Fruit fly (Drosophila melanogaster) whole organism, embryonic: ENCODE measurements around the gene Cortactin.

Source experiments
- Bgb ChIP-seq: fragments of 200-800 bp; sonication (Bioruptor generic); IDR thresholded peaks from 2 replicates; pipeline ENCODE4 v1.3.6; 2022; ENCODE audit warnings: missing biosample characterization, missing genetic modification characterization; ENCODE audit not compliant: partially characterized antibody
- Bteb2 ChIP-seq: fragments of 200-800 bp; sonication (Bioruptor generic); optimal IDR thresholded peaks from 2 replicates; lab custom pipeline; 2016; ENCODE audit warnings: missing biosample characterization, missing genetic modification characterization
- CG10979 ChIP-seq: fragments of 200-800 bp; sonication (Bioruptor generic); optimal IDR thresholded peaks from 2 replicates; lab custom pipeline; 2018; ENCODE audit warnings: missing biosample characterization, mild to moderate bottlenecking, missing genetic modification characterization, moderate library complexity
- CG12769 ChIP-seq: fragments of 200-800 bp; sonication (Bioruptor generic); optimal IDR thresholded peaks from 2 replicates; lab custom pipeline; 2019; ENCODE audit warnings: missing biosample characterization, mild to moderate bottlenecking, missing genetic modification characterization, moderate library complexity
- CG13894 ChIP-seq: fragments of 200-800 bp; sonication (Bioruptor generic); optimal IDR thresholded peaks from 3 replicates; lab custom pipeline; 2018; ENCODE audit warnings: missing biosample characterization, mild to moderate bottlenecking, missing genetic modification characterization, moderate library complexity
- CG14050 ChIP-seq: fragments of 200-800 bp; sonication (Bioruptor generic); IDR thresholded peaks from 3 replicates; pipeline ENCODE4 v1.3.6; 2022; ENCODE audit warnings: missing biosample characterization, missing genetic modification characterization
- CG14441 ChIP-seq: fragments of 200-800 bp; sonication (Bioruptor generic); IDR thresholded peaks from 2 replicates; pipeline ENCODE4 v1.3.6; 2022; ENCODE audit warnings: missing biosample characterization, missing genetic modification characterization
- CG15514 ChIP-seq: fragments of 200-800 bp; sonication (Bioruptor generic); optimal IDR thresholded peaks from 3 replicates; lab custom pipeline; 2017; ENCODE audit warnings: missing biosample characterization, missing genetic modification characterization, mild to moderate bottlenecking, moderate library complexity, missing genetic modification reagents
- CG16813 ChIP-seq: fragments of 200-800 bp; sonication (Bioruptor generic); IDR thresholded peaks from 3 replicates; pipeline ENCODE4 v1.3.6; 2022; ENCODE audit warnings: missing biosample characterization, missing genetic modification characterization; ENCODE audit not compliant: partially characterized antibody
- CG2120 ChIP-seq: fragments of 200-800 bp; sonication (Bioruptor generic); optimal IDR thresholded peaks from 3 replicates; lab custom pipeline; 2016; ENCODE audit warnings: missing biosample characterization, missing genetic modification characterization
- CG2199 ChIP-seq: fragments of 200-800 bp; sonication (Bioruptor generic); IDR thresholded peaks from 3 replicates; pipeline ENCODE4 v1.3.6; 2022; ENCODE audit warnings: missing biosample characterization, missing genetic modification characterization
- CG3065 ChIP-seq: fragments of 200-800 bp; sonication (Bioruptor generic); optimal IDR thresholded peaks from 2 replicates; lab custom pipeline; 2016; ENCODE audit warnings: missing biosample characterization, missing genetic modification characterization
- CG3163 ChIP-seq: fragments of 200-800 bp; sonication (Bioruptor generic); optimal IDR thresholded peaks from 3 replicates; lab custom pipeline; 2016; ENCODE audit warnings: missing biosample characterization, missing genetic modification characterization
- CG34224 ChIP-seq: fragments of 200-800 bp; sonication (Bioruptor generic); IDR thresholded peaks from 3 replicates; pipeline ENCODE4 v1.3.6; 2022; ENCODE audit warnings: missing biosample characterization, missing genetic modification characterization; ENCODE audit not compliant: partially characterized antibody
- CG42726 ChIP-seq: fragments of 200-800 bp; sonication (Bioruptor generic); IDR thresholded peaks from 2 replicates; pipeline ENCODE4 v1.3.6; 2022; ENCODE audit warnings: missing biosample characterization, missing genetic modification characterization; ENCODE audit not compliant: partially characterized antibody
- CG8765 ChIP-seq: fragments of 200-800 bp; sonication (Bioruptor generic); IDR thresholded peaks from 2 replicates; pipeline ENCODE4 v1.3.6; 2022; ENCODE audit warnings: missing biosample characterization, missing genetic modification characterization
- D ChIP-seq, 2 experiments: fragments of 200-800 bp in 1 of 2; fragments of >200 bp in 1 of 2; sonication (Bioruptor generic) in 1 of 2; optimal IDR thresholded peaks; 2 replicates in 1 of 2; 3 replicates in 1 of 2; lab custom pipeline; 2017; ENCODE audit warnings: mild to moderate bottlenecking in 1 of 2, missing biosample characterization in 1 of 2, missing genetic modification characterization in 1 of 2, missing genetic modification reagents in 1 of 2
- Dref ChIP-seq: fragments of 200-800 bp; sonication (Bioruptor generic); IDR thresholded peaks from 2 replicates; pipeline ENCODE4 v1.3.6; 2022; ENCODE audit warnings: missing biosample characterization, missing genetic modification characterization
- Eip74EF ChIP-seq, 2 experiments: fragments of 200-800 bp in 1 of 2; fragments of >200 bp in 1 of 2; sonication (Bioruptor generic) in 1 of 2; optimal IDR thresholded peaks; 2 replicates each; lab custom pipeline; 2017 to 2019; ENCODE audit warnings: missing biosample characterization in 2 of 2, missing genetic modification characterization in 2 of 2, mild to moderate bottlenecking in 1 of 2, moderate library complexity in 1 of 2
- Ets97D ChIP-seq: fragments of 200-800 bp; sonication (Bioruptor generic); optimal IDR thresholded peaks from 3 replicates; lab custom pipeline; 2016; ENCODE audit warnings: missing biosample characterization, missing genetic modification characterization
- HLH3B ChIP-seq: fragments of 200-800 bp; sonication (Bioruptor generic); IDR thresholded peaks from 2 replicates; pipeline ENCODE4 v1.3.6; 2022; ENCODE audit warnings: missing biosample characterization, missing genetic modification characterization
- Hr51 ChIP-seq, 2 experiments: fragments of 200-800 bp; sonication (Bioruptor generic); optimal IDR thresholded peaks; 2 replicates in 1 of 2; 3 replicates in 1 of 2; lab custom pipeline; 2016 to 2018; ENCODE audit warnings: missing biosample characterization in 2 of 2, missing genetic modification characterization in 2 of 2, mild to moderate bottlenecking in 1 of 2, moderate library complexity in 1 of 2
- Lhr ChIP-seq: fragments of 200-800 bp; sonication (Bioruptor generic); optimal IDR thresholded peaks from 3 replicates; lab custom pipeline; 2017; ENCODE audit warnings: mild to moderate bottlenecking, missing biosample characterization, missing genetic modification reagents, missing genetic modification characterization
- Myb ChIP-seq: fragments of 200-800 bp; sonication (Bioruptor generic); optimal IDR thresholded peaks from 2 replicates; lab custom pipeline; 2016; ENCODE audit warnings: missing biosample characterization, missing genetic modification characterization
- NC2α ChIP-seq: fragments of 200-800 bp; sonication (Bioruptor generic); optimal IDR thresholded peaks from 2 replicates; lab custom pipeline; 2016; ENCODE audit warnings: missing biosample characterization, missing genetic modification characterization
- Nf-YA ChIP-seq: fragments of 200-800 bp; sonication (Bioruptor generic); IDR thresholded peaks from 2 replicates; pipeline ENCODE4 v1.3.6; 2022; ENCODE audit warnings: missing biosample characterization, missing genetic modification characterization
- Ptx1 ChIP-seq: fragments of 200-800 bp; sonication (Bioruptor generic); IDR thresholded peaks from 2 replicates; pipeline ENCODE4 v1.3.6; 2022; ENCODE audit warnings: missing biosample characterization, missing genetic modification characterization
- Sry-β ChIP-seq: fragments of 200-800 bp; sonication (Bioruptor generic); optimal IDR thresholded peaks from 2 replicates; lab custom pipeline; 2018; ENCODE audit warnings: missing biosample characterization, mild to moderate bottlenecking, missing genetic modification characterization, moderate library complexity
- Sry-δ ChIP-seq: fragments of 200-800 bp; sonication (Bioruptor generic); optimal IDR thresholded peaks from 2 replicates; lab custom pipeline; 2016; ENCODE audit warnings: missing biosample characterization, missing genetic modification characterization
- Usf ChIP-seq: fragments of 200-800 bp; sonication (Bioruptor generic); optimal IDR thresholded peaks from 2 replicates; lab custom pipeline; 2017; ENCODE audit warnings: missing genotype, missing biosample characterization, missing genetic modification characterization
- Vsx1 ChIP-seq: fragments of 200-800 bp; sonication (Bioruptor generic); optimal IDR thresholded peaks from 2 replicates; lab custom pipeline; 2017; ENCODE audit warnings: missing biosample characterization, mild to moderate bottlenecking, missing genetic modification characterization, missing genetic modification reagents
- ara ChIP-seq: fragments of 200-800 bp; sonication (Bioruptor generic); IDR thresholded peaks from 2 replicates; pipeline ENCODE4 v1.3.6; 2022; ENCODE audit warnings: missing biosample characterization, missing genetic modification characterization
- btn ChIP-seq: fragments of 200-800 bp; sonication (Bioruptor generic); optimal IDR thresholded peaks from 2 replicates; lab custom pipeline; 2016; ENCODE audit warnings: missing biosample characterization, missing genetic modification characterization
- cad ChIP-seq: fragments of >200 bp; optimal IDR thresholded peaks from 2 replicates; lab custom pipeline; 2017; ENCODE audit warnings: missing biosample characterization, missing genetic modification characterization
- caup ChIP-seq: fragments of 200-800 bp; sonication (Bioruptor generic); optimal IDR thresholded peaks from 3 replicates; lab custom pipeline; 2017; ENCODE audit warnings: missing biosample characterization, mild to moderate bottlenecking, missing genetic modification characterization, moderate library complexity; ENCODE audit not compliant: severe bottlenecking
- fd64A ChIP-seq: fragments of 200-800 bp; sonication (Bioruptor generic); optimal IDR thresholded peaks from 3 replicates; lab custom pipeline; 2018; ENCODE audit warnings: missing biosample characterization, mild to moderate bottlenecking, missing genetic modification characterization
- gem ChIP-seq: fragments of 200-800 bp; sonication (Bioruptor generic); optimal IDR thresholded peaks from 2 replicates; lab custom pipeline; 2019; ENCODE audit warnings: missing biosample characterization, mild to moderate bottlenecking, missing genetic modification characterization, moderate library complexity
- gt ChIP-seq: fragments of 200-800 bp; sonication (Bioruptor generic); IDR thresholded peaks from 2 replicates; pipeline ENCODE4 v1.3.6; 2022; ENCODE audit warnings: missing biosample characterization, missing genetic modification characterization
- h ChIP-seq: fragments of >200 bp; optimal IDR thresholded peaks from 2 replicates; lab custom pipeline; 2017
- mld ChIP-seq: fragments of 200-800 bp; sonication (Bioruptor generic); IDR thresholded peaks from 3 replicates; pipeline ENCODE4 v1.3.6; 2022; ENCODE audit warnings: missing biosample characterization, missing genetic modification characterization; ENCODE audit not compliant: partially characterized antibody
- pho ChIP-seq: fragments of 200-800 bp; sonication (Bioruptor generic); optimal IDR thresholded peaks from 2 replicates; lab custom pipeline; 2016; ENCODE audit warnings: missing biosample characterization, missing genetic modification characterization
- pzg ChIP-seq: fragments of 200-800 bp; sonication (Bioruptor generic); optimal IDR thresholded peaks from 3 replicates; lab custom pipeline; 2018; ENCODE audit warnings: missing biosample characterization, mild to moderate bottlenecking, missing genetic modification characterization, moderate library complexity
- rib ChIP-seq: fragments of 200-800 bp; sonication (Bioruptor generic); IDR thresholded peaks from 2 replicates; pipeline ENCODE4 v1.3.6; 2022; ENCODE audit warnings: missing biosample characterization, missing genetic modification characterization
- sim ChIP-seq: fragments of 200-800 bp; sonication (Bioruptor generic); IDR thresholded peaks from 2 replicates; pipeline ENCODE4 v1.3.6; 2022; ENCODE audit warnings: missing biosample characterization, missing genetic modification characterization
- sisA ChIP-seq: fragments of 200-800 bp; sonication (Bioruptor generic); IDR thresholded peaks from 2 replicates; pipeline ENCODE4 v1.3.6; 2022; ENCODE audit warnings: missing biosample characterization, missing genetic modification characterization
- stc ChIP-seq: fragments of 200-800 bp; sonication (Bioruptor generic); IDR thresholded peaks from 2 replicates; pipeline ENCODE4 v1.3.6; 2022; ENCODE audit warnings: missing biosample characterization, missing genetic modification characterization
- trem ChIP-seq: fragments of 200-800 bp; optimal IDR thresholded peaks from 3 replicates; lab custom pipeline; 2019; ENCODE audit warnings: missing biosample characterization, mild to moderate bottlenecking, missing genetic modification characterization, moderate library complexity
- zfh1 ChIP-seq: fragments of 200-800 bp; sonication (Bioruptor generic); IDR thresholded peaks from 3 replicates; pipeline ENCODE4 v1.3.6; 2022; ENCODE audit warnings: missing biosample characterization, missing genetic modification characterization

Cortactin gene

DNA sequence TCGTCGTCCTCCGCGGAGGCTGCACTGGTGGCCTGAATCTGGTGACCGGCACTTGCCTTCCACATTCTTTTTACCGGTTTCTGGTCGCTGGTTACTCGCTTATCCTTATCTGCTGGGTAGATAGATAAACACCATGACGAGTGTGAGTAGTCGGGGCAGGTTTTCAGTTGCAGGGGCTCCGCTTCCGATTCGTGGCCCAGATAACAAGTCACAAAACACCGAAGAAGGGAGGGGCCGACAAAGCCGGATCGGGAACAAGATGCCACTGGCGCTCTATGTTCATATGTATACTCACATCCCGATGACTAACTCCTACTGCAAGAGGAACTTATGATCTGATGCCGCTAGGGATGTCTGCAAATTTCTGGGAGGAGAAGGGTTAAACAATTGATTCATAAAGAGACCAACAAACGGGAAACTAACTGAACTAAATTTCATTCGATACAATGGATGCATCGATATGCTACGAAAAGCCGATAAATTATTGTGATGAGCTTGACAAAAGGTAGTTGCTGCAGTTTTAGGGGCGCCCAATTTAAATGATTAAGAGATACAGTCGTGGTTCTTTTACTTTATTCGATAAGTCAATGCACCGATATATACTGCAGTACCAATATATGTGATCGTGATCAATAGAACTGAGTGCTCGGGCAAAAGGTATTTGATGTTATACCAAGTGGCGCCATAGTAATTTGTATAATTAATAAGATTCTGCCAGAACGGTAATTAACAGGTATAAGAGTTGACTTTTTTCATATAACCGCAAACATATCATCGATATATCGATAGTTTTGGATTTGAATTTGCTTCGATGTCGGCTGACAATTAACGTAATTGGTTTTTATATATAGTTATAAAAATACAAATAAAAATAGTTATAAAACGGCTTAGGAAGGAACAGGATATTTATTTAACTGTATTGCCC is at the start of gene Cortactin (continued):
- peak; percentile 51 for TF ChIP-seq CG13894 (tag; lab: Kevin White, UChicago)
- no peak for TF ChIP-seq Usf (GFP tag; lab: Kevin White, UChicago)
- TF ChIP-seq Vsx1 (GFP tag; lab: Kevin White, UChicago), result no peak
- no peak for TF ChIP-seq fd64A (GFP tag; lab: Kevin White, UChicago)
- peak; percentile 95 for TF ChIP-seq CG42726 (GFP tag; lab: Robert Waterston, UW)
- TF ChIP-seq CG14441 (GFP tag; lab: Robert Waterston, UW), result no peak
- TF ChIP-seq caup (GFP tag; lab: Kevin White, UChicago), result no peak
- peak; percentile 45 for TF ChIP-seq CG12769 (tag; lab: Kevin White, UChicago)
- no peak for TF ChIP-seq pho
- peak; percentile 100 for TF ChIP-seq Dref (GFP tag; lab: Robert Waterston, UW)
- TF ChIP-seq zfh1 (GFP tag; lab: Robert Waterston, UW), result no peak
- TF ChIP-seq pzg (GFP tag; lab: Kevin White, UChicago), result peak; percentile 94
- TF ChIP-seq ara, result no peak
- peak; percentile 9 for TF ChIP-seq Lhr (GFP tag; lab: Kevin White, UChicago)
- TF ChIP-seq CG16813, result peak; percentile 92
- no peak for TF ChIP-seq stc (GFP tag; lab: Robert Waterston, UW)
- no peak for TF ChIP-seq CG8765 (GFP tag; lab: Robert Waterston, UW)
- no peak for TF ChIP-seq CG10979 (tag; lab: Kevin White, UChicago)
- TF ChIP-seq Bgb, result peak; percentile 94
- no peak for TF ChIP-seq CG14050 (GFP tag; lab: Robert Waterston, UW)
- TF ChIP-seq gem (tag; lab: Kevin White, UChicago), result no peak
- peak; percentile 67 for TF ChIP-seq Myb (GFP tag; lab: Kevin White, UChicago)
- peak; percentile 57 for TF ChIP-seq trem (tag; lab: Kevin White, UChicago)
- peak; percentile 44; the same call in 1 of the 3 replicates for TF ChIP-seq CG2199 (GFP tag; lab: Robert Waterston, UW)
- TF ChIP-seq sim, result no peak
- 0 out of 2 replicates have a peak, but pooled peaks have one; percentile 15 for TF ChIP-seq rib (GFP tag; lab: Robert Waterston, UW)
- no peak for TF ChIP-seq D (optimal IDR thresholded peaks at IDR 0.05; lab: Kevin White, UChicago)
- no peak for TF ChIP-seq D (GFP tag; optimal IDR thresholded peaks at IDR 0.05; lab: Kevin White, UChicago)
- TF ChIP-seq CG34224 (GFP tag; lab: Robert Waterston, UW), result peak; percentile 88
- peak in 1 of 2 experiments; percentile 9 for TF ChIP-seq Eip74EF (GFP tag; optimal IDR thresholded peaks at IDR 0.05; lab: Kevin White, UChicago)
- TF ChIP-seq Sry-δ, result peak; percentile 84
- peak; percentile 70 for TF ChIP-seq mld
- no peak for TF ChIP-seq btn
- TF ChIP-seq sisA (GFP tag; lab: Robert Waterston, UW), result no peak
- no peak for TF ChIP-seq gt (GFP tag; lab: Robert Waterston, UW)
- no peak for TF ChIP-seq CG3065 (GFP tag; lab: Kevin White, UChicago)
- peak; percentile 13 for TF ChIP-seq CG2120 (GFP tag; lab: Kevin White, UChicago)
- TF ChIP-seq Sry-β (GFP tag; lab: Kevin White, UChicago), result peak; percentile 2
- peak; percentile 85 for TF ChIP-seq Ets97D (GFP tag; lab: Kevin White, UChicago)
- TF ChIP-seq cad (GFP tag; lab: Kevin White, UChicago), result no peak
- TF ChIP-seq Hr51 (GFP tag; optimal IDR thresholded peaks at IDR 0.05; lab: Kevin White, UChicago), result no peak
- peak; percentile 62 for TF ChIP-seq CG15514
- TF ChIP-seq NC2α (GFP tag; lab: Kevin White, UChicago), result no peak
- TF ChIP-seq Bteb2, result no peak
- TF ChIP-seq h (lab: Kevin White, UChicago), result no peak
- no peak for TF ChIP-seq CG3163 (GFP tag; lab: Kevin White, UChicago)
- TF ChIP-seq Nf-YA (GFP tag; lab: Robert Waterston, UW), result no peak
- TF ChIP-seq HLH3B (GFP tag; lab: Robert Waterston, UW), result no peak
- no peak for TF ChIP-seq Ptx1 (GFP tag; lab: Robert Waterston, UW)
